Worm (Caenorhabditis elegans): ENCODE measurements around the gene ceh-79.

ceh-79 gene

ce11 chrV:13288881-13289280 is 12.8 kb upstream of the ceh-79 start:
- TF ChIP-seq C34F6.9 (tag; optimal IDR thresholded peaks at IDR 0.05) = peak; percentile 8
- no peak for TF ChIP-seq fos-1 (tag; optimal IDR thresholded peaks at IDR 0.05)
- TF ChIP-seq F13H6.1 (tag; optimal IDR thresholded peaks at IDR 0.05) = peak; percentile 37
- TF ChIP-seq mab-5 (tag; optimal IDR thresholded peaks at IDR 0.05) = peak; percentile 6
- TF ChIP-seq unc-62 (GFP tag; optimal IDR thresholded peaks at IDR 0.05) = no peak
- TF ChIP-seq lsy-2 (tag; optimal IDR thresholded peaks at IDR 0.05) = peak in 1 of 2 experiments; percentile 17
- peak; percentile 1 for TF ChIP-seq nhr-129 (tag; optimal IDR thresholded peaks at IDR 0.05)

- TF ChIP-seq nhr-237 (tag; optimal IDR thresholded peaks at IDR 0.05) = no peak
- no peak for TF ChIP-seq nhr-23 (tag; optimal IDR thresholded peaks at IDR 0.05)
- TF ChIP-seq nhr-129 (tag; optimal IDR thresholded peaks at IDR 0.05) = no peak
- no peak for TF ChIP-seq elt-1 (tag; optimal IDR thresholded peaks at IDR 0.05)
- TF ChIP-seq lin-13 (GFP tag; optimal IDR thresholded peaks at IDR 0.05) = no peak
- TF ChIP-seq nhr-21 (tag; optimal IDR thresholded peaks at IDR 0.05) = no peak
- TF ChIP-seq ceh-82 (tag; optimal IDR thresholded peaks at IDR 0.05) = no peak
- TF ChIP-seq elt-3 (tag; optimal IDR thresholded peaks at IDR 0.05) = no peak
- TF ChIP-seq skn-1 (tag; optimal IDR thresholded peaks at IDR 0.05) = no peak
- no peak for TF ChIP-seq fos-1 (tag; optimal IDR thresholded peaks at IDR 0.05)
- no peak for TF ChIP-seq Y55F3AM.14 (GFP tag; optimal IDR thresholded peaks at IDR 0.05)
- TF ChIP-seq zag-1 (tag; optimal IDR thresholded peaks at IDR 0.05) = no peak
- TF ChIP-seq sma-9 (GFP tag; optimal IDR thresholded peaks at IDR 0.05) = no peak
- no peak for TF ChIP-seq sma-9 (tag; optimal IDR thresholded peaks at IDR 0.05)
- no peak for TF ChIP-seq nhr-11 (tag; optimal IDR thresholded peaks at IDR 0.05)
- no peak for TF ChIP-seq alr-1 (tag; optimal IDR thresholded peaks at IDR 0.05)
- no peak for TF ChIP-seq blmp-1 (tag; optimal IDR thresholded peaks at IDR 0.05; ENCODE audit: insufficient read depth)
Measured at ce11 chrV:13294507-13294906, 7.1 kb upstream of the ceh-79 start.

- peak; percentile 22 for TF ChIP-seq F13H6.1 (tag; optimal IDR thresholded peaks at IDR 0.05)
- TF ChIP-seq nhr-129 (tag; optimal IDR thresholded peaks at IDR 0.05) = peak; percentile 24
- no peak for TF ChIP-seq sma-3 (GFP tag; optimal IDR thresholded peaks at IDR 0.05)
- TF ChIP-seq ztf-4 (tag; optimal IDR thresholded peaks at IDR 0.05) = no peak
- peak; percentile 14 for TF ChIP-seq sma-9 (GFP tag; optimal IDR thresholded peaks at IDR 0.05)
- TF ChIP-seq sma-9 (tag; optimal IDR thresholded peaks at IDR 0.05) = no peak
- TF ChIP-seq Y55F3AM.14 (GFP tag; optimal IDR thresholded peaks at IDR 0.05) = no peak
- peak; percentile 16 for TF ChIP-seq C34F6.9 (tag; optimal IDR thresholded peaks at IDR 0.05)
- peak in 1 of 2 experiments; percentile 16 for TF ChIP-seq lsy-2 (tag; optimal IDR thresholded peaks at IDR 0.05)
Measured at ce11 chrV:13295859-13296258, 5.8 kb upstream of the ceh-79 start, which contains the start of gene uig-1. Gene uig-1 (minus strand): TSS chrV:13295978.

- no peak for TF ChIP-seq blmp-1 (tag; optimal IDR thresholded peaks at IDR 0.05; ENCODE audit: insufficient read depth)
Measured at ce11 chrV:13297220-13297619, 4.4 kb upstream of the ceh-79 start, which contains the start of gene C26E1.1. Gene C26E1.1 (plus strand): TSS chrV:13297520.

ce11 chrV:13298706-13299105 is 2.9 kb upstream of the ceh-79 start:
- TF ChIP-seq nhr-129 (tag; optimal IDR thresholded peaks at IDR 0.05) = peak; percentile 56
- no peak for TF ChIP-seq ceh-16 (tag; optimal IDR thresholded peaks at IDR 0.05)
- TF ChIP-seq nhr-10 (tag; optimal IDR thresholded peaks at IDR 0.05) = no peak
- no peak for TF ChIP-seq elt-1 (tag; optimal IDR thresholded peaks at IDR 0.05)
- TF ChIP-seq sma-9 (GFP tag; optimal IDR thresholded peaks at IDR 0.05) = no peak
- no peak for TF ChIP-seq sma-9 (tag; optimal IDR thresholded peaks at IDR 0.05)
- no peak for TF ChIP-seq ama-1 (optimal IDR thresholded peaks at IDR 0.05)
- TF ChIP-seq zag-1 (tag; optimal IDR thresholded peaks at IDR 0.05) = no peak
- no peak for TF ChIP-seq egl-27 (tag; optimal IDR thresholded peaks at IDR 0.05)

- TF ChIP-seq ama-1 (optimal IDR thresholded peaks at IDR 0.05) (no peak), fos-1 (tag; optimal IDR thresholded peaks at IDR 0.05) (no peak), elt-1 (tag; optimal IDR thresholded peaks at IDR 0.05) (no peak), unc-62 (GFP tag; optimal IDR thresholded peaks at IDR 0.05) (no peak), ZK546.5 (tag; optimal IDR thresholded peaks at IDR 0.05) (no peak), Y55F3AM.14 (GFP tag; optimal IDR thresholded peaks at IDR 0.05) (no peak), C34F6.9 (tag; optimal IDR thresholded peaks at IDR 0.05) (no peak), elt-3 (tag; optimal IDR thresholded peaks at IDR 0.05) (no peak), egl-27 (tag; optimal IDR thresholded peaks at IDR 0.05) (no peak), lin-39 (tag; optimal IDR thresholded peaks at IDR 0.05) (no peak), ztf-4 (tag; optimal IDR thresholded peaks at IDR 0.05) (no peak), nhr-12 (tag; optimal IDR thresholded peaks at IDR 0.05) (no peak), nhr-129 (tag; optimal IDR thresholded peaks at IDR 0.05) (no peak), nhr-6 (tag; optimal IDR thresholded peaks at IDR 0.05) (no peak), peb-1 (tag; optimal IDR thresholded peaks at IDR 0.05) (no peak), sem-4 (tag; optimal IDR thresholded peaks at IDR 0.05) (no peak), nhr-11 (tag; optimal IDR thresholded peaks at IDR 0.05) (no peak), mab-5 (tag; optimal IDR thresholded peaks at IDR 0.05) (no peak), sma-3 (GFP tag; optimal IDR thresholded peaks at IDR 0.05) (no peak), R02D3.7 (tag; optimal IDR thresholded peaks at IDR 0.05) (no peak)
Measured at ce11 chrV:13299398-13299797, 2.2 kb upstream of the ceh-79 start.
